Worm (Caenorhabditis elegans): ENCODE data around the gene F56F11.1.

The F56F11.1 gene

ce11 chrIII:2869033-2869432, 22.5 kb upstream of the F56F11.1 start:
- TF ChIP-seq B0310.2 (tag; optimal IDR thresholded peaks at IDR 0.05) (no peak), ceh-36 (tag; optimal IDR thresholded peaks at IDR 0.05) (no peak), hmbx-1 (tag; optimal IDR thresholded peaks at IDR 0.05) (no peak), flt-1 (GFP tag; IDR thresholded peaks at IDR 0.05) (no peak)

ce11 chrIII:2869512-2869911, 22.0 kb upstream of the F56F11.1 start:
- no peak for TF ChIP-seq sea-1 (GFP tag; conservative IDR thresholded peaks at IDR 0.05)
- no peak for TF ChIP-seq ceh-13 (GFP tag; optimal IDR thresholded peaks at IDR 0.05)
- TF ChIP-seq hnd-1 (tag; optimal IDR thresholded peaks at IDR 0.05): no peak
- no peak for TF ChIP-seq pes-1 (GFP tag; IDR thresholded peaks at IDR 0.05)
- no peak for TF ChIP-seq ceh-36 (tag; optimal IDR thresholded peaks at IDR 0.05)
- no peak for TF ChIP-seq F13C5.2 (tag; optimal IDR thresholded peaks at IDR 0.05)
- TF ChIP-seq B0310.2 (tag; optimal IDR thresholded peaks at IDR 0.05): no peak
- TF ChIP-seq aly-1 (tag; optimal IDR thresholded peaks at IDR 0.05): no peak
- no peak for TF ChIP-seq tbx-37 (GFP tag; conservative IDR thresholded peaks at IDR 0.05)
- no peak for TF ChIP-seq hmg-4 (GFP tag; optimal IDR thresholded peaks at IDR 0.05)
- TF ChIP-seq tbx-11 (GFP tag; IDR thresholded peaks at IDR 0.05): no peak
- TF ChIP-seq scrt-1 (GFP tag; IDR thresholded peaks at IDR 0.05): no peak

- no peak for TF ChIP-seq ama-1 (optimal IDR thresholded peaks at IDR 0.05)
- TF ChIP-seq sea-1 (GFP tag; conservative IDR thresholded peaks at IDR 0.05): no peak
- no peak for TF ChIP-seq hmg-4 (GFP tag; optimal IDR thresholded peaks at IDR 0.05)
- no peak for TF ChIP-seq aly-1 (tag; optimal IDR thresholded peaks at IDR 0.05)
- no peak for TF ChIP-seq ceh-13 (GFP tag; optimal IDR thresholded peaks at IDR 0.05)
- TF ChIP-seq tbx-11 (GFP tag; IDR thresholded peaks at IDR 0.05): no peak
These were observed 21.3 kb upstream of the F56F11.1 start for ce11 chrIII:2870228-2870627.

- TF ChIP-seq scrt-1 (GFP tag; IDR thresholded peaks at IDR 0.05) (no peak), hmg-4 (GFP tag; optimal IDR thresholded peaks at IDR 0.05) (peak; percentile 9)
These were observed 19.7 kb upstream of the F56F11.1 start for ce11 chrIII:2871817-2872216.

DNA sequence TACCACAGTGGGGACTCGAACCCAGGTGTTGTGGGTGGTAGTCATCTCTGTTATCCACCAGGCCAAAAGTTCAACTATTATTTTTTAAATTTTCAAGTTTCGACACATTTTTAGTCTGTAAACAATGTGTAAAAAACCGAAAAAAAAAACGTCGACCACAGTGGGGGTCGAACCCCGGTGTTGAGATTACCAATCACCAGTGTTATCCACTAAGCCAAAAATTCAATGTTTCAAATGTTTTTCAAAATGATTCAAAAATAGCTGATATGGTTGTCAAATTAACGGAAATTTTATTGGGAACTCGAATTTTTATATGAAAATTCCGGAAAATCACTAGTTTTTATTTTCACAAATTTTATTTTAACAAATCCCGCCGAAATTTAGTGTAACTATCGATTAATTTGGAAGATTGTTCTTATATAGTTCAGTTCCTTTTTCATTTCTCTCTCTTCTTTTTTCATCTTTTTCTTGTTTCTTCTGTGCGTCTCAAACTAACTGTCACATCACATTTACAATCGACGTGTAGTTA, 18.4 kb upstream of the F56F11.1 start:
- TF ChIP-seq ceh-36 (tag; optimal IDR thresholded peaks at IDR 0.05): no peak
- no peak for TF ChIP-seq hmbx-1 (tag; optimal IDR thresholded peaks at IDR 0.05)
- no peak for TF ChIP-seq flt-1 (GFP tag; IDR thresholded peaks at IDR 0.05)
- no peak for TF ChIP-seq tra-4 (tag; optimal IDR thresholded peaks at IDR 0.05)
- TF ChIP-seq scrt-1 (GFP tag; IDR thresholded peaks at IDR 0.05): no peak
- no peak for TF ChIP-seq sea-1 (GFP tag; conservative IDR thresholded peaks at IDR 0.05)
- TF ChIP-seq tbx-11 (GFP tag; IDR thresholded peaks at IDR 0.05): no peak
- TF ChIP-seq ama-1 (optimal IDR thresholded peaks at IDR 0.05): no peak
- TF ChIP-seq ets-7 (tag; optimal IDR thresholded peaks at IDR 0.05): no peak
- no peak for TF ChIP-seq aly-1 (tag; optimal IDR thresholded peaks at IDR 0.05)
- no peak for TF ChIP-seq B0310.2 (tag; optimal IDR thresholded peaks at IDR 0.05)
- no peak for TF ChIP-seq hnd-1 (tag; optimal IDR thresholded peaks at IDR 0.05)
- no peak for TF ChIP-seq hmg-4 (GFP tag; optimal IDR thresholded peaks at IDR 0.05)
- TF ChIP-seq F13C5.2 (tag; optimal IDR thresholded peaks at IDR 0.05): no peak
- no peak for TF ChIP-seq ceh-13 (GFP tag; optimal IDR thresholded peaks at IDR 0.05)

DNA sequence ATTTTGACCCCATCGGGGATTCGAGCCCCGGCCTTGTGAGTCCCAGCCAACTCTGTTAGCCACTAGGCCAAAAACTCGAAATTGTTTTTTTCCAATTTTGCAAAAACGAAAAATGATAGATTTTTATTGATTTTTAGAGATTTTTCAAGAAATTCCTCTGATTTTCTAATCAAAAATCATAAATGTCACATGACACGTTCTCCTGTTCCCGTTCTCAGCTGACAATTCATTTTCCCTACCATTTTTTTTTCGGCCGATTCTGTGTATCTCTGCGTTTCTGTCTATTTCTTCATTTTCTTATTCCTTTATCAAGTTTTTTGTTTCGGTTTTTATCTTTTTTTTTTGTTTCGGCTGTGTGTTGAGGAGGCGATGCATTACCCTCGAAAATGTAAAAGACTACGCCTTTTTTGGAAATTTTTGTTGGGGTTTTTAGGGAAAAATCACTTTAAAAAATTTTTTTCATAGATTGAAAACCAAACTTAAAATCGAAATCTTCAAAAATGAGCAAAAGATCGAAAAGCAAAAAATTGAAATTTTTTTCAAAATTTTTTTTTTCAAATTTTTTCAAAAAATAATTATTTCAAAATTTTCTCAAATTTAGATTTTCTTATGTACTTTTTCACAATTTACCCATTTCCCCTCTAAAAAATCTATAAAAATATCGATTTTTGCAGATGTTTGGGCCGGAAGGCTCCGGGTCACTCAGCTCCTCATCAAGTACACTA, 17.2 kb upstream of the F56F11.1 start, which contains the start of gene klf-1:
TSS of gene klf-1 (plus strand) at position 675 of the 725 bp plus-strand sequence.
- no peak for TF ChIP-seq pes-1 (GFP tag; IDR thresholded peaks at IDR 0.05)
- TF ChIP-seq hmg-4 (GFP tag; optimal IDR thresholded peaks at IDR 0.05): no peak
- TF ChIP-seq ama-1 (optimal IDR thresholded peaks at IDR 0.05): no peak
- TF ChIP-seq flt-1 (GFP tag; IDR thresholded peaks at IDR 0.05): no peak
- no peak for TF ChIP-seq ceh-13 (GFP tag; optimal IDR thresholded peaks at IDR 0.05)
- no peak for TF ChIP-seq scrt-1 (GFP tag; IDR thresholded peaks at IDR 0.05)
- no peak for TF ChIP-seq tra-4 (tag; optimal IDR thresholded peaks at IDR 0.05)
- no peak for TF ChIP-seq ets-7 (tag; optimal IDR thresholded peaks at IDR 0.05)
- TF ChIP-seq F13C5.2 (tag; optimal IDR thresholded peaks at IDR 0.05): no peak
- no peak for TF ChIP-seq B0310.2 (tag; optimal IDR thresholded peaks at IDR 0.05)
- no peak for TF ChIP-seq sea-1 (GFP tag; conservative IDR thresholded peaks at IDR 0.05)
- no peak for TF ChIP-seq aly-1 (tag; optimal IDR thresholded peaks at IDR 0.05)
- no peak for TF ChIP-seq ceh-36 (tag; optimal IDR thresholded peaks at IDR 0.05)

ce11 chrIII:2875946-2876345, 15.6 kb upstream of the F56F11.1 start:
- TF ChIP-seq hmbx-1 (tag; optimal IDR thresholded peaks at IDR 0.05) (no peak), hnd-1 (tag; optimal IDR thresholded peaks at IDR 0.05) (no peak), scrt-1 (GFP tag; IDR thresholded peaks at IDR 0.05) (no peak), F13C5.2 (tag; optimal IDR thresholded peaks at IDR 0.05) (no peak)

- TF ChIP-seq ama-1 (optimal IDR thresholded peaks at IDR 0.05) (no peak), tra-4 (tag; optimal IDR thresholded peaks at IDR 0.05) (no peak), hnd-1 (tag; optimal IDR thresholded peaks at IDR 0.05) (no peak)
These were observed 11.8 kb upstream of the F56F11.1 start for ce11 chrIII:2879703-2880102.

DNA sequence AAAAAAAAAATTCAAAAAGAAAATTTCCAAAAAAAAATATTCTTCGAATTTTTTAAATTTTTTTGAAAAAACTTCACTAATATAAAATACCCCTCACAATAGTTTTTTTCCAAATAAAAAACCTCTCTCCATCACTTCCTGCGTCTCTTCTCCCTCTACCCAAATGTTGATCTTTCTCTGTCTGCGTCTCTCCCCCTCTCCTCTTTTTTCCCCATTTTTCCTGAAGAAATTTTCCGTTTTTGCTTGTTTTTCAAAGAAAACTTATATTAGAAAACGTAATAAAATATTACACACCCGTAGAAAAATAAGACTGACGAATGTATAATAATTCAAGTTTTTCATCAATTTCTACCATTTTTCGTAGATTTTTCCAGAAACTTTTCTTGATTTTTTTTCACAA, 10.4 kb upstream of the F56F11.1 start:
- TF ChIP-seq ceh-36 (tag; optimal IDR thresholded peaks at IDR 0.05): no peak
- TF ChIP-seq sea-1 (GFP tag; conservative IDR thresholded peaks at IDR 0.05): no peak
- no peak for TF ChIP-seq hmbx-1 (tag; optimal IDR thresholded peaks at IDR 0.05)
- TF ChIP-seq ceh-13 (GFP tag; optimal IDR thresholded peaks at IDR 0.05): no peak
- no peak for TF ChIP-seq F13C5.2 (tag; optimal IDR thresholded peaks at IDR 0.05)
- TF ChIP-seq scrt-1 (GFP tag; IDR thresholded peaks at IDR 0.05): no peak
- TF ChIP-seq hmg-4 (GFP tag; optimal IDR thresholded peaks at IDR 0.05): no peak
- TF ChIP-seq ets-7 (tag; optimal IDR thresholded peaks at IDR 0.05): no peak
- TF ChIP-seq tbx-11 (GFP tag; IDR thresholded peaks at IDR 0.05): no peak
- no peak for TF ChIP-seq B0310.2 (tag; optimal IDR thresholded peaks at IDR 0.05)
- no peak for TF ChIP-seq ama-1 (optimal IDR thresholded peaks at IDR 0.05)
- TF ChIP-seq tbx-37 (GFP tag; conservative IDR thresholded peaks at IDR 0.05): no peak
- TF ChIP-seq hnd-1 (tag; optimal IDR thresholded peaks at IDR 0.05): no peak
- no peak for TF ChIP-seq pes-1 (GFP tag; IDR thresholded peaks at IDR 0.05)

Data from whole organism, early embryonic.